Comparison of ENCODE assay signal across 3 worm cellular contexts in genomic region chrIII:793595-793994, ce11.
TF ChIP-seq lines count a peak whose summit lies in the region.

snt-2 (minus strand) TSS chrIII:793733.

TF ChIP-seq in whole organism, L1 larva, 84 proteins besides CTCF, POLR2A, EP300 and RAD21 (continued from another document and continues in another):
- TF ChIP-seq unc-30 (tag; optimal IDR thresholded peaks at IDR 0.05; lab: Kevin White, UChicago), result no peak
- peak; percentile 5 for TF ChIP-seq fkh-10 (GFP tag; optimal IDR thresholded peaks at IDR 0.05; lab: Kevin White, UChicago)
- TF ChIP-seq nhr-90 (tag; optimal IDR thresholded peaks at IDR 0.05; lab: Kevin White, UChicago; ENCODE audit: poor library complexity), result peak; percentile 76
- peak; percentile 85 for TF ChIP-seq nhr-47 (tag; optimal IDR thresholded peaks at IDR 0.05; lab: Kevin White, UChicago)
- peak; percentile 99 for TF ChIP-seq lsy-2 (tag; optimal IDR thresholded peaks at IDR 0.05; lab: Kevin White, UChicago)
- TF ChIP-seq lir-3 (tag; optimal IDR thresholded peaks at IDR 0.05; lab: Kevin White, UChicago; ENCODE audit: poor library complexity), result peak; percentile 67
- no peak for TF ChIP-seq nhr-28 (tag; optimal IDR thresholded peaks at IDR 0.05; lab: Kevin White, UChicago)
- TF ChIP-seq sox-4 (tag; optimal IDR thresholded peaks at IDR 0.05; lab: Kevin White, UChicago), result no peak
- TF ChIP-seq egl-13 (tag; optimal IDR thresholded peaks at IDR 0.05; lab: Kevin White, UChicago), result peak; percentile 43
- TF ChIP-seq lin-15B (tag; optimal IDR thresholded peaks at IDR 0.05; lab: Kevin White, UChicago), result peak; percentile 72
- no peak for TF ChIP-seq nhr-11 (tag; optimal IDR thresholded peaks at IDR 0.05; lab: Kevin White, UChicago)
- TF ChIP-seq dsc-1 (tag; optimal IDR thresholded peaks at IDR 0.05; lab: Kevin White, UChicago), result peak; percentile 77
- TF ChIP-seq dpl-1 (GFP tag; optimal IDR thresholded peaks at IDR 0.05; lab: Kevin White, UChicago), result peak; percentile 74 to 84 (median 80)
- TF ChIP-seq aly-2 (tag; optimal IDR thresholded peaks at IDR 0.05; lab: Kevin White, UChicago), result peak; percentile 19
- TF ChIP-seq pax-3 (tag; optimal IDR thresholded peaks at IDR 0.05; lab: Kevin White, UChicago), result peak; percentile 63
- peak; percentile 62 for TF ChIP-seq fos-1 (tag; optimal IDR thresholded peaks at IDR 0.05; lab: Kevin White, UChicago)
- no peak for TF ChIP-seq hlh-17 (GFP tag; optimal IDR thresholded peaks at IDR 0.05; lab: Kevin White, UChicago; ENCODE audit: borderline replicate concordance)
- peak; percentile 89 for TF ChIP-seq rnt-1 (tag; optimal IDR thresholded peaks at IDR 0.05; lab: Kevin White, UChicago)
- peak; percentile 77 for TF ChIP-seq nhr-19 (GFP tag; conservative IDR thresholded peaks at IDR 0.05; lab: Robert Waterston, UW)
- peak; percentile 82 for TF ChIP-seq tbx-2 (tag; optimal IDR thresholded peaks at IDR 0.05; lab: Kevin White, UChicago)
- peak; percentile 30; the same call in 1 of the 2 replicates for TF ChIP-seq ceh-88 (GFP tag; IDR thresholded peaks at IDR 0.05; lab: Robert Waterston, UW)
- TF ChIP-seq fkh-8 (tag; optimal IDR thresholded peaks at IDR 0.05; lab: Kevin White, UChicago), result peak; percentile 84
- TF ChIP-seq grh-1 (GFP tag; IDR thresholded peaks at IDR 0.05; lab: Robert Waterston, UW), result no peak
- TF ChIP-seq nhr-85 (tag; lab: Kevin White, UChicago), result peak; percentile 85
- TF ChIP-seq ceh-63 (GFP tag; optimal IDR thresholded peaks at IDR 0.05; lab: Kevin White, UChicago), result no peak
- TF ChIP-seq zip-4 (GFP tag; optimal IDR thresholded peaks at IDR 0.05; lab: Kevin White, UChicago), result peak; percentile 24
- peak; percentile 78 for TF ChIP-seq isw-1 (GFP tag; IDR thresholded peaks at IDR 0.05; lab: Robert Waterston, UW)
- no peak for TF ChIP-seq ama-1 (optimal IDR thresholded peaks at IDR 0.05; lab: Kevin White, UChicago)
- peak; percentile 16 for TF ChIP-seq ztf-4 (tag; optimal IDR thresholded peaks at IDR 0.05; lab: Kevin White, UChicago)
- TF ChIP-seq F16B12.6 (tag; optimal IDR thresholded peaks at IDR 0.05; lab: Kevin White, UChicago), result peak; percentile 44
- TF ChIP-seq fkh-4 (tag; optimal IDR thresholded peaks at IDR 0.05; lab: Kevin White, UChicago; ENCODE audit: borderline replicate concordance), result peak; percentile 27
- peak; percentile 85 for TF ChIP-seq nhr-71 (tag; optimal IDR thresholded peaks at IDR 0.05; lab: Kevin White, UChicago)
- peak; percentile 18 for TF ChIP-seq ceh-90 (tag; optimal IDR thresholded peaks at IDR 0.05; lab: Kevin White, UChicago)
- TF ChIP-seq mep-1 (tag; optimal IDR thresholded peaks at IDR 0.05; lab: Kevin White, UChicago), result peak; percentile 80
- no peak for TF ChIP-seq C34B4.2 (tag; optimal IDR thresholded peaks at IDR 0.05; lab: Kevin White, UChicago)
- peak; percentile 50 for TF ChIP-seq C04F5.9 (tag; optimal IDR thresholded peaks at IDR 0.05; lab: Kevin White, UChicago)
- peak; percentile 73 for TF ChIP-seq nhr-20 (tag; optimal IDR thresholded peaks at IDR 0.05; lab: Kevin White, UChicago)
- TF ChIP-seq elt-2 (tag; optimal IDR thresholded peaks at IDR 0.05; lab: Kevin White, UChicago), result peak; percentile 62
- TF ChIP-seq mdl-1 (tag; optimal IDR thresholded peaks at IDR 0.05; lab: Kevin White, UChicago), result peak in 1 of 2 experiments; percentile 63
- TF ChIP-seq hpl-2 (GFP tag; optimal IDR thresholded peaks at IDR 0.05; lab: Kevin White, UChicago), result peak; percentile 26
- TF ChIP-seq Y116A8C.19 (tag; optimal IDR thresholded peaks at IDR 0.05; lab: Kevin White, UChicago; ENCODE audit: borderline replicate concordance), result no peak
- TF ChIP-seq sptf-1 (tag; optimal IDR thresholded peaks at IDR 0.05; lab: Kevin White, UChicago), result no peak
- peak in 2 of 6 experiments; percentile 37 to 44 for TF ChIP-seq elt-3 (tag; optimal IDR thresholded peaks at IDR 0.05; lab: Kevin White, UChicago)

TF ChIP-seq in whole organism, L3 larva, 47 proteins besides CTCF, POLR2A, EP300 and RAD21 (continued from another document):
- peak; percentile 60 for TF ChIP-seq snpc-4 (tag; optimal IDR thresholded peaks at IDR 0.05; lab: Kevin White, UChicago)
- no peak for TF ChIP-seq unc-62 (GFP tag; optimal IDR thresholded peaks at IDR 0.05; lab: Kevin White, UChicago)
- no peak for TF ChIP-seq jun-1 (tag; optimal IDR thresholded peaks at IDR 0.05; lab: Kevin White, UChicago)
- TF ChIP-seq mdl-1 (tag; optimal IDR thresholded peaks at IDR 0.05; lab: Kevin White, UChicago), result no peak
- TF ChIP-seq nhr-237 (tag; optimal IDR thresholded peaks at IDR 0.05; lab: Kevin White, UChicago), result no peak
- no peak for TF ChIP-seq nhr-76 (tag; optimal IDR thresholded peaks at IDR 0.05; lab: Kevin White, UChicago)
- TF ChIP-seq elt-1 (tag; optimal IDR thresholded peaks at IDR 0.05; lab: Kevin White, UChicago), result no peak
- TF ChIP-seq eor-1 (tag; optimal IDR thresholded peaks at IDR 0.05; lab: Kevin White, UChicago), result no peak
- TF ChIP-seq ceh-28 (tag; optimal IDR thresholded peaks at IDR 0.05; lab: Kevin White, UChicago), result no peak
- TF ChIP-seq nhr-11 (tag; optimal IDR thresholded peaks at IDR 0.05; lab: Kevin White, UChicago), result no peak
- TF ChIP-seq daf-12 (tag; optimal IDR thresholded peaks at IDR 0.05; lab: Kevin White, UChicago), result no peak
- no peak for TF ChIP-seq nhr-12 (tag; optimal IDR thresholded peaks at IDR 0.05; lab: Kevin White, UChicago)
- TF ChIP-seq mml-1 (tag; optimal IDR thresholded peaks at IDR 0.05; lab: Kevin White, UChicago), result no peak
- peak; percentile 72 for TF ChIP-seq hmg-11 (tag; optimal IDR thresholded peaks at IDR 0.05; lab: Kevin White, UChicago)
- peak; percentile 29 for TF ChIP-seq ama-1 (optimal IDR thresholded peaks at IDR 0.05; lab: Kevin White, UChicago)
- TF ChIP-seq fkh-10 (GFP tag; optimal IDR thresholded peaks at IDR 0.05; lab: Kevin White, UChicago), result peak; percentile 56
- peak; percentile 81 for TF ChIP-seq lsy-12 (tag; optimal IDR thresholded peaks at IDR 0.05; lab: Kevin White, UChicago)
- no peak for TF ChIP-seq ztf-4 (tag; optimal IDR thresholded peaks at IDR 0.05; lab: Kevin White, UChicago)
- TF ChIP-seq ceh-82 (tag; optimal IDR thresholded peaks at IDR 0.05; lab: Kevin White, UChicago), result no peak
- no peak for TF ChIP-seq sea-2 (GFP tag; optimal IDR thresholded peaks at IDR 0.05; lab: Kevin White, UChicago)
- no peak for TF ChIP-seq nhr-67 (tag; optimal IDR thresholded peaks at IDR 0.05; lab: Kevin White, UChicago)
- peak; percentile 71 for TF ChIP-seq elt-2 (tag; optimal IDR thresholded peaks at IDR 0.05; lab: Kevin White, UChicago)
- TF ChIP-seq lin-15B (tag; optimal IDR thresholded peaks at IDR 0.05; lab: Kevin White, UChicago), result peak; percentile 86
- no peak for TF ChIP-seq nhr-43 (tag; optimal IDR thresholded peaks at IDR 0.05; lab: Kevin White, UChicago; ENCODE audit: poor library complexity, severe bottlenecking)
- no peak for TF ChIP-seq egl-27 (tag; optimal IDR thresholded peaks at IDR 0.05; lab: Kevin White, UChicago)
- TF ChIP-seq nhr-25 (tag; optimal IDR thresholded peaks at IDR 0.05; lab: Kevin White, UChicago), result peak; percentile 71
- TF ChIP-seq ZK546.5 (tag; optimal IDR thresholded peaks at IDR 0.05; lab: Kevin White, UChicago), result no peak

TF ChIP-seq in whole organism, young adult, 124 proteins besides CTCF, POLR2A, EP300 and RAD21 (continued from another document):
- TF ChIP-seq cebp-1 (GFP tag; IDR thresholded peaks at IDR 0.05; lab: Robert Waterston, UW) (no peak), cebp-1 (tag; optimal IDR thresholded peaks at IDR 0.05; lab: Kevin White, UChicago) (peak; percentile 63)
